Worm (Caenorhabditis elegans) whole organism, young adult: ENCODE data around the gene unc-42.

ENCODE experiments used
- B0019.2 ChIP-seq: fragments of 200-800 bp; sonication (Bioruptor generic); conservative IDR thresholded peaks from 2 replicates; pipeline ENCODE4 v1.3.6; 2022; ENCODE audit warnings: missing genetic modification reagents, missing genetic modification characterization, missing compliant biosample characterization
- B0035.1 ChIP-seq: sonication (generic microtip); optimal IDR thresholded peaks from 2 replicates; lab custom pipeline; 2016; ENCODE audit warnings: missing genetic modification characterization, mild to moderate bottlenecking, missing compliant biosample characterization, missing genotype, missing genetic modification reagents
- C17E4.6 ChIP-seq: fragments of 200-800 bp; sonication (Bioruptor generic); IDR thresholded peaks from 2 replicates; pipeline ENCODE4 v1.3.6; 2022; ENCODE audit warnings: missing genetic modification reagents, missing genetic modification characterization, missing compliant biosample characterization
- D2030.7 ChIP-seq: fragments of 200-800 bp; sonication (Bioruptor generic); IDR thresholded peaks from 2 replicates; pipeline ENCODE4 v1.3.6; 2022; ENCODE audit warnings: missing genetic modification reagents, missing genetic modification characterization, missing compliant biosample characterization
- F10E7.11 ChIP-seq: sonication (generic microtip); optimal IDR thresholded peaks from 2 replicates; lab custom pipeline; 2017; ENCODE audit warnings: mild to moderate bottlenecking, missing genetic modification characterization, moderate library complexity, missing compliant biosample characterization
- F39B2.1 ChIP-seq: fragments of 200-800 bp; sonication (Bioruptor generic); IDR thresholded peaks from 2 replicates; pipeline ENCODE4 v1.3.6; 2022; ENCODE audit warnings: missing genetic modification reagents, missing genetic modification characterization, missing compliant biosample characterization
- F57A8.1 ChIP-seq: fragments of 200-800 bp; sonication (Bioruptor generic); optimal IDR thresholded peaks from 2 replicates; lab custom pipeline; 2018; ENCODE audit warnings: mild to moderate bottlenecking, missing genetic modification characterization, moderate library complexity, missing compliant biosample characterization
- T07F8.4 ChIP-seq: sonication (generic microtip); optimal IDR thresholded peaks from 2 replicates; lab custom pipeline; 2016; ENCODE audit warnings: mild to moderate bottlenecking, missing genetic modification characterization, moderate library complexity, missing compliant biosample characterization
- Y53F4B.3 ChIP-seq: fragments of 200-800 bp; sonication (Bioruptor generic); IDR thresholded peaks from 2 replicates; pipeline ENCODE4 v1.3.6; 2022; ENCODE audit warnings: missing genetic modification reagents, missing genetic modification characterization, missing compliant biosample characterization
- Y53G8AR.9 ChIP-seq: fragments of 200-800 bp; sonication (Bioruptor generic); conservative IDR thresholded peaks from 2 replicates; pipeline ENCODE4 v1.3.6; 2022; ENCODE audit warnings: missing genetic modification reagents, missing genetic modification characterization, missing compliant biosample characterization
- Y67H2A.10 ChIP-seq: fragments of 200-800 bp; sonication (Bioruptor generic); conservative IDR thresholded peaks from 2 replicates; pipeline ENCODE4 v1.3.6; 2022; ENCODE audit warnings: missing genetic modification reagents, missing genetic modification characterization, missing compliant biosample characterization
- akir-1 ChIP-seq: fragments of 200-800 bp; sonication (Bioruptor generic); optimal IDR thresholded peaks from 2 replicates; lab custom pipeline; 2018; ENCODE audit warnings: mild to moderate bottlenecking, missing genetic modification characterization, moderate library complexity, missing compliant biosample characterization
- aptf-2 ChIP-seq: fragments of 200-800 bp; sonication (Bioruptor generic); conservative IDR thresholded peaks from 2 replicates; pipeline ENCODE4 v1.3.6; 2022; ENCODE audit warnings: missing genetic modification reagents, missing genetic modification characterization, missing compliant biosample characterization
- cebp-1 ChIP-seq, 2 experiments: fragments of 200-800 bp in 1 of 2; sonication (Bioruptor generic) in 1 of 2; sonication (generic microtip) in 1 of 2; IDR thresholded peaks in 1 of 2; optimal IDR thresholded peaks in 1 of 2; 2 replicates each; pipeline versions ENCODE4 v1.3.6 to Lab custom; 2017 to 2022; ENCODE audit warnings: missing compliant biosample characterization in 2 of 2, missing genetic modification characterization in 2 of 2, mild to moderate bottlenecking in 1 of 2, missing genetic modification reagents in 1 of 2, moderate library complexity in 1 of 2
- cebp-2 ChIP-seq: fragments of 200-800 bp; sonication (Bioruptor generic); IDR thresholded peaks from 2 replicates; pipeline ENCODE4 v1.3.6; 2022; ENCODE audit warnings: missing genetic modification characterization, missing compliant biosample characterization
- ceh-27 ChIP-seq: fragments of 200-800 bp; sonication (Bioruptor generic); optimal IDR thresholded peaks from 2 replicates; lab custom pipeline; 2018; ENCODE audit warnings: mild to moderate bottlenecking, missing genetic modification characterization, moderate library complexity, missing compliant biosample characterization
- ekl-4 ChIP-seq: fragments of 200-800 bp; sonication (Bioruptor generic); IDR thresholded peaks from 2 replicates; pipeline ENCODE4 v1.3.6; 2022; ENCODE audit warnings: missing genetic modification reagents, missing genetic modification characterization, missing compliant biosample characterization
- hlh-12 ChIP-seq: sonication (generic microtip); optimal IDR thresholded peaks from 2 replicates; lab custom pipeline; 2016; ENCODE audit warnings: missing genetic modification characterization, missing compliant biosample characterization
- hmg-1.2 ChIP-seq: fragments of 200-800 bp; sonication (Bioruptor generic); IDR thresholded peaks from 2 replicates; pipeline ENCODE4 v1.3.6; 2022; ENCODE audit warnings: missing genetic modification reagents, missing genetic modification characterization, missing compliant biosample characterization
- let-526 ChIP-seq: fragments of 200-800 bp; sonication (Bioruptor generic); IDR thresholded peaks from 2 replicates; pipeline ENCODE4 v1.3.6; 2022; ENCODE audit warnings: missing genetic modification reagents, missing genetic modification characterization, missing compliant biosample characterization
- let-607 ChIP-seq, 2 experiments: fragments of 200-800 bp in 1 of 2; sonication (Bioruptor generic) in 1 of 2; sonication (generic microtip) in 1 of 2; optimal IDR thresholded peaks; 2 replicates each; lab custom pipeline; 2016 to 2018; ENCODE audit warnings: mild to moderate bottlenecking in 2 of 2, missing compliant biosample characterization in 2 of 2, missing genetic modification characterization in 2 of 2, moderate library complexity in 2 of 2, missing genotype in 1 of 2
- lin-26 ChIP-seq: fragments of 200-800 bp; sonication (Bioruptor generic); IDR thresholded peaks from 2 replicates; pipeline ENCODE4 v1.3.6; 2022; ENCODE audit warnings: missing genetic modification reagents, missing genetic modification characterization, missing compliant biosample characterization
- lin-35 ChIP-seq, 3 experiments: fragments of 150-350 bp in 2 of 3; sonication (generic microtip) in 1 of 3; optimal IDR thresholded peaks; 2 replicates each; lab custom pipeline; 2014 to 2018; ENCODE audit warnings: missing biosample characterization in 3 of 3, missing genetic modification characterization in 3 of 3, missing genetic modification reagents in 3 of 3
- lir-1 ChIP-seq: fragments of 200-800 bp; sonication (Bioruptor generic); conservative IDR thresholded peaks from 2 replicates; pipeline ENCODE4 v1.3.6; 2022; ENCODE audit warnings: missing genetic modification reagents, missing genetic modification characterization, missing compliant biosample characterization
- lsl-1 ChIP-seq: fragments of 200-800 bp; sonication (Bioruptor generic); optimal IDR thresholded peaks from 2 replicates; lab custom pipeline; 2018; ENCODE audit warnings: mild to moderate bottlenecking, missing genetic modification characterization, moderate library complexity, missing compliant biosample characterization
- nhr-80 ChIP-seq: sonication (generic microtip); optimal IDR thresholded peaks from 2 replicates; lab custom pipeline; 2016; ENCODE audit warnings: missing genetic modification characterization, missing compliant biosample characterization
- nhr-90 ChIP-seq: sonication (generic microtip); optimal IDR thresholded peaks from 2 replicates; lab custom pipeline; 2016; ENCODE audit warnings: missing genotype, mild to moderate bottlenecking, missing genetic modification characterization, missing compliant biosample characterization
- rpc-1 ChIP-seq, 2 experiments: fragments of 150-350 bp in 1 of 2; sonication (generic microtip) in 1 of 2; optimal IDR thresholded peaks; 2 replicates each; lab custom pipeline; 2014 to 2018; ENCODE audit warnings: missing biosample characterization in 1 of 2, missing genetic modification characterization in 1 of 2, missing genetic modification reagents in 1 of 2, missing genotype in 1 of 2
- sea-2 ChIP-seq: fragments of 200-800 bp; sonication (Bioruptor generic); IDR thresholded peaks from 2 replicates; pipeline ENCODE4 v1.3.6; 2022; ENCODE audit warnings: missing genetic modification characterization, missing compliant biosample characterization
- snpc-3.4 ChIP-seq: sonication (generic microtip); optimal IDR thresholded peaks from 2 replicates; lab custom pipeline; 2017; ENCODE audit warnings: missing genetic modification characterization, mild to moderate bottlenecking, missing compliant biosample characterization, antibody characterized with exemption, moderate library complexity, missing genotype, missing genetic modification reagents
- snpc-4 ChIP-seq, 5 experiments: fragments of 150-350 bp in 1 of 5; sonication (generic microtip) in 4 of 5; optimal IDR thresholded peaks; 2 replicates each; lab custom pipeline; 2014 to 2018; ENCODE audit warnings: missing genetic modification characterization in 5 of 5, missing biosample characterization in 3 of 5, antibody characterized with exemption in 2 of 5, mild to moderate bottlenecking in 2 of 5, missing compliant biosample characterization in 2 of 5, missing genotype in 2 of 5, moderate library complexity in 2 of 5, missing genetic modification reagents in 1 of 5
- somi-1 ChIP-seq: fragments of 200-800 bp; sonication (Bioruptor generic); optimal IDR thresholded peaks from 2 replicates; lab custom pipeline; 2018; ENCODE audit warnings: mild to moderate bottlenecking, missing genetic modification characterization, missing compliant biosample characterization
- tlf-1 ChIP-seq: fragments of 200-800 bp; sonication (Bioruptor generic); optimal IDR thresholded peaks from 2 replicates; lab custom pipeline; 2018; ENCODE audit warnings: mild to moderate bottlenecking, missing genetic modification characterization, missing compliant biosample characterization
- unc-130 ChIP-seq: sonication (generic microtip); optimal IDR thresholded peaks from 2 replicates; lab custom pipeline; 2016; ENCODE audit warnings: missing genetic modification reagents, missing genetic modification characterization, missing compliant biosample characterization
- unc-62 ChIP-seq: fragments of 150-350 bp; optimal IDR thresholded peaks from 2 replicates; lab custom pipeline; 2014; ENCODE audit warnings: missing biosample characterization, missing genetic modification reagents, missing genetic modification characterization
- xnd-1 ChIP-seq: sonication (generic microtip); optimal IDR thresholded peaks from 2 replicates; lab custom pipeline; 2016; ENCODE audit warnings: missing genotype, missing genetic modification reagents, missing genetic modification characterization, missing compliant biosample characterization
- ztf-26 ChIP-seq: sonication (generic microtip); optimal IDR thresholded peaks from 2 replicates; lab custom pipeline; 2017; ENCODE audit warnings: missing genetic modification characterization, missing compliant biosample characterization
- ztf-3 ChIP-seq: fragments of 200-800 bp; sonication (Bioruptor generic); optimal IDR thresholded peaks from 2 replicates; lab custom pipeline; 2018; ENCODE audit warnings: mild to moderate bottlenecking, missing genetic modification characterization, missing compliant biosample characterization

The unc-42 gene

ce11 chrV:9771970-9772369 lies 2.8 kb upstream of the unc-42 start, which contains the start of gene F46B6.2:
TSS of gene F46B6.2 (plus strand) at chrV:9772285.
- TF ChIP-seq D2030.7 (GFP tag; lab: Robert Waterston, UW) (no peak), T07F8.4 (tag; lab: Kevin White, UChicago) (no peak), snpc-3.4 (no peak), sea-2 (GFP tag; lab: Robert Waterston, UW) (no peak), let-607 (tag; optimal IDR thresholded peaks at IDR 0.05; lab: Kevin White, UChicago) (no peak), nhr-90 (no peak), rpc-1 (optimal IDR thresholded peaks at IDR 0.05; lab: Kevin White, UChicago) (no peak), rpc-1 (tag; optimal IDR thresholded peaks at IDR 0.05; lab: Kevin White, UChicago) (no peak), B0035.1 (no peak), nhr-80 (tag; lab: Kevin White, UChicago) (no peak), ceh-27 (GFP tag; lab: Kevin White, UChicago) (no peak), hlh-12 (no peak), somi-1 (GFP tag; lab: Kevin White, UChicago) (no peak), Y53G8AR.9 (GFP tag; lab: Robert Waterston, UW) (no peak), lin-26 (GFP tag; lab: Robert Waterston, UW) (no peak), C17E4.6 (no peak), let-526 (GFP tag; lab: Robert Waterston, UW) (no peak), B0019.2 (no peak), akir-1 (no peak), F10E7.11 (tag; lab: Kevin White, UChicago) (no peak)

- no peak for TF ChIP-seq ekl-4 (GFP tag; lab: Robert Waterston, UW)
- no peak for TF ChIP-seq ztf-26 (tag; lab: Kevin White, UChicago)
- no peak for TF ChIP-seq Y53F4B.3 (GFP tag; lab: Robert Waterston, UW)
- TF ChIP-seq hlh-12: no peak
- no peak for TF ChIP-seq C17E4.6
- TF ChIP-seq xnd-1 (tag; lab: Kevin White, UChicago): no peak
- no peak for TF ChIP-seq cebp-2
- no peak for TF ChIP-seq lir-1 (GFP tag; lab: Robert Waterston, UW)
- no peak for TF ChIP-seq F39B2.1 (GFP tag; lab: Robert Waterston, UW)
- no peak for TF ChIP-seq aptf-2
- TF ChIP-seq snpc-4 (GFP tag; optimal IDR thresholded peaks at IDR 0.05; lab: Kevin White, UChicago): no peak
- TF ChIP-seq snpc-4 (tag; optimal IDR thresholded peaks at IDR 0.05; lab: Kevin White, UChicago): no peak
- TF ChIP-seq hmg-1.2 (GFP tag; lab: Robert Waterston, UW): no peak
These were observed 2.1 kb upstream of the unc-42 start for ce11 chrV:9771311-9771710.

- TF ChIP-seq ztf-3 (GFP tag; lab: Kevin White, UChicago) (no peak), unc-130 (GFP tag; lab: Kevin White, UChicago) (no peak), F57A8.1 (GFP tag; lab: Kevin White, UChicago) (no peak), lsl-1 (GFP tag; lab: Kevin White, UChicago) (no peak)
- TF ChIP-seq, all 124 proteins: peak for 0
These were observed 1.2 kb downstream of the unc-42 start for ce11 chrV:9767941-9768340.

ce11 chrV:9765622-9766021 lies 3.6 kb downstream of the unc-42 start:
- TF ChIP-seq lir-1 (GFP tag; lab: Robert Waterston, UW) (no peak), tlf-1 (no peak), lin-35 (GFP tag; optimal IDR thresholded peaks at IDR 0.05; lab: Kevin White, UChicago) (peak in 1 of 3 experiments; percentile 27), Y67H2A.10 (GFP tag; lab: Robert Waterston, UW) (no peak), sea-2 (GFP tag; lab: Robert Waterston, UW) (no peak), unc-62 (GFP tag; lab: Kevin White, UChicago) (no peak), cebp-1 (GFP tag; IDR thresholded peaks at IDR 0.05; lab: Robert Waterston, UW) (no peak), cebp-1 (tag; optimal IDR thresholded peaks at IDR 0.05; lab: Kevin White, UChicago) (no peak), F10E7.11 (tag; lab: Kevin White, UChicago) (no peak), somi-1 (GFP tag; lab: Kevin White, UChicago) (peak; percentile 9)
- TF ChIP-seq, all 124 proteins: peak for 2
